Fruit fly (Drosophila melanogaster) whole organism, prepupa: ENCODE data around the gene CG10337.

Source experiments
- CG10631 ChIP-seq: fragments of 200-800 bp; sonication (Bioruptor generic); optimal IDR thresholded peaks from 2 replicates; lab custom pipeline; 2016; ENCODE audit warnings: missing biosample characterization, missing genetic modification characterization
- CG11294 ChIP-seq: fragments of 200-800 bp; sonication (Bioruptor generic); IDR thresholded peaks from 2 replicates; pipeline ENCODE4 v1.3.6; 2022; ENCODE audit warnings: missing biosample characterization, missing genetic modification characterization
- CG11762 ChIP-seq: fragments of 200-800 bp; sonication (Bioruptor generic); optimal IDR thresholded peaks from 3 replicates; lab custom pipeline; 2016; ENCODE audit warnings: missing biosample characterization, missing genetic modification characterization; ENCODE audit not compliant: insufficient read depth
- CG11902 ChIP-seq: fragments of 200-800 bp; sonication (Bioruptor generic); optimal IDR thresholded peaks from 3 replicates; lab custom pipeline; 2016; ENCODE audit warnings: missing biosample characterization, missing genetic modification characterization
- CG15336 ChIP-seq: fragments of 200-800 bp; sonication (Bioruptor generic); IDR thresholded peaks from 2 replicates; pipeline ENCODE4 v1.3.6; 2022; ENCODE audit warnings: missing biosample characterization, missing genetic modification characterization
- CG1621 ChIP-seq: fragments of 200-800 bp; sonication (Bioruptor generic); optimal IDR thresholded peaks from 3 replicates; lab custom pipeline; 2018; ENCODE audit warnings: missing biosample characterization, mild to moderate bottlenecking, missing genetic modification characterization
- CG16779 ChIP-seq: fragments of 200-800 bp; sonication (Bioruptor generic); optimal IDR thresholded peaks from 3 replicates; lab custom pipeline; 2017; ENCODE audit warnings: missing biosample characterization, mild to moderate bottlenecking, missing genetic modification characterization
- CG3032 ChIP-seq: fragments of 200-800 bp; optimal IDR thresholded peaks from 2 replicates; lab custom pipeline; 2019; ENCODE audit warnings: missing biosample characterization, mild to moderate bottlenecking, missing genetic modification characterization, moderate library complexity
- CG31627 ChIP-seq: fragments of 200-800 bp; sonication (Bioruptor generic); optimal IDR thresholded peaks from 3 replicates; lab custom pipeline; 2016; ENCODE audit warnings: missing biosample characterization, missing genetic modification characterization
- CG32006 ChIP-seq: fragments of 200-800 bp; sonication (Bioruptor generic); optimal IDR thresholded peaks from 3 replicates; lab custom pipeline; 2017; ENCODE audit warnings: missing biosample characterization, mild to moderate bottlenecking, missing genetic modification characterization
- CG34406 ChIP-seq: fragments of 200-800 bp; sonication (Bioruptor generic); optimal IDR thresholded peaks from 3 replicates; lab custom pipeline; 2016; ENCODE audit warnings: missing biosample characterization, missing genetic modification characterization
- CG3919 ChIP-seq: fragments of 200-800 bp; sonication (Bioruptor generic); optimal IDR thresholded peaks from 3 replicates; lab custom pipeline; 2016; ENCODE audit warnings: missing biosample characterization, missing genetic modification characterization
- CG4318 ChIP-seq: fragments of 200-800 bp; sonication (Bioruptor generic); optimal IDR thresholded peaks from 3 replicates; lab custom pipeline; 2017; ENCODE audit warnings: missing biosample characterization, mild to moderate bottlenecking, missing genetic modification characterization
- CG6163 ChIP-seq: fragments of 200-800 bp; sonication (Bioruptor generic); IDR thresholded peaks from 3 replicates; pipeline ENCODE4 v1.3.6; 2022; ENCODE audit warnings: missing biosample characterization, missing genetic modification characterization
- CG6276 ChIP-seq: fragments of 200-800 bp; sonication (Bioruptor generic); optimal IDR thresholded peaks from 2 replicates; lab custom pipeline; 2017; ENCODE audit warnings: missing biosample characterization, mild to moderate bottlenecking, missing genetic modification characterization
- CG6792 ChIP-seq: fragments of 200-800 bp; sonication (Bioruptor generic); optimal IDR thresholded peaks from 3 replicates; lab custom pipeline; 2016; ENCODE audit warnings: missing biosample characterization, missing genetic modification characterization
- CG6854 ChIP-seq: fragments of 200-800 bp; sonication (Bioruptor generic); optimal IDR thresholded peaks from 2 replicates; lab custom pipeline; 2017; ENCODE audit warnings: missing biosample characterization, mild to moderate bottlenecking, missing genetic modification characterization
- CG7368 ChIP-seq: fragments of 200-800 bp; sonication (Bioruptor generic); optimal IDR thresholded peaks from 3 replicates; lab custom pipeline; 2016; ENCODE audit warnings: missing biosample characterization, missing genetic modification characterization
- CG8119 ChIP-seq: fragments of 200-800 bp; sonication (Bioruptor generic); IDR thresholded peaks from 3 replicates; pipeline ENCODE4 v1.3.6; 2022; ENCODE audit warnings: missing biosample characterization, missing genetic modification characterization
- CG8319 ChIP-seq: fragments of 200-800 bp; sonication (Bioruptor generic); optimal IDR thresholded peaks from 3 replicates; lab custom pipeline; 2016; ENCODE audit warnings: missing biosample characterization, missing genetic modification characterization
- CG8632 ChIP-seq: fragments of 200-800 bp; sonication (Bioruptor generic); optimal IDR thresholded peaks from 3 replicates; lab custom pipeline; 2016; ENCODE audit warnings: missing biosample characterization, missing genetic modification characterization
- CG9139 ChIP-seq: fragments of 200-800 bp; sonication (Bioruptor generic); optimal IDR thresholded peaks from 3 replicates; lab custom pipeline; 2017; ENCODE audit warnings: missing biosample characterization, mild to moderate bottlenecking, missing genetic modification characterization
- Eip75B ChIP-seq: fragments of 200-800 bp; sonication (Bioruptor generic); optimal IDR thresholded peaks from 3 replicates; lab custom pipeline; 2016; ENCODE audit warnings: missing biosample characterization, missing genetic modification characterization
- Eip78C ChIP-seq: fragments of 200-800 bp; sonication (Bioruptor generic); peaks from one replicate; lab custom pipeline; 2016; ENCODE audit warnings: missing biosample characterization, missing genetic modification characterization
- Eip93F ChIP-seq: fragments of 200-800 bp; sonication (Bioruptor generic); optimal IDR thresholded peaks from 2 replicates; lab custom pipeline; 2016; ENCODE audit warnings: missing biosample characterization, mild to moderate bottlenecking, missing genetic modification characterization
- Ets21C ChIP-seq: fragments of 200-800 bp; sonication (Bioruptor generic); optimal IDR thresholded peaks from 3 replicates; lab custom pipeline; 2016; ENCODE audit warnings: missing biosample characterization, missing genetic modification characterization
- Gug ChIP-seq: fragments of 200-800 bp; sonication (Bioruptor generic); IDR thresholded peaks from 2 replicates; pipeline ENCODE4 v1.3.6; 2022; ENCODE audit warnings: missing biosample characterization, missing genetic modification characterization
- Hr39 ChIP-seq: fragments of 200-800 bp; sonication (Bioruptor generic); optimal IDR thresholded peaks from 2 replicates; lab custom pipeline; 2016; ENCODE audit warnings: missing biosample characterization, missing genetic modification characterization
- Hr4 ChIP-seq: fragments of 200-800 bp; sonication (Bioruptor generic); optimal IDR thresholded peaks from 3 replicates; lab custom pipeline; 2016; ENCODE audit warnings: missing biosample characterization, missing genetic modification characterization
- Lpt ChIP-seq: fragments of 200-800 bp; sonication (Bioruptor generic); optimal IDR thresholded peaks from 3 replicates; lab custom pipeline; 2016; ENCODE audit warnings: missing biosample characterization, missing genetic modification characterization
- Met ChIP-seq: fragments of 200-800 bp; sonication (Bioruptor generic); optimal IDR thresholded peaks from 3 replicates; lab custom pipeline; 2016; ENCODE audit warnings: missing biosample characterization, missing genetic modification characterization
- OdsH ChIP-seq: fragments of 200-800 bp; sonication (Bioruptor generic); optimal IDR thresholded peaks from 3 replicates; lab custom pipeline; 2016; ENCODE audit warnings: missing biosample characterization, missing genetic modification characterization
- Smox ChIP-seq: fragments of 200-800 bp; sonication (Bioruptor generic); optimal IDR thresholded peaks from 3 replicates; lab custom pipeline; 2016; ENCODE audit warnings: missing biosample characterization, missing genetic modification characterization
- Sox102F ChIP-seq: fragments of 200-800 bp; sonication (Bioruptor generic); optimal IDR thresholded peaks from 2 replicates; lab custom pipeline; 2016; ENCODE audit warnings: missing biosample characterization, mild to moderate bottlenecking, missing genetic modification characterization
- Sox14 ChIP-seq: fragments of 200-800 bp; sonication (Bioruptor generic); optimal IDR thresholded peaks from 3 replicates; lab custom pipeline; 2016; ENCODE audit warnings: missing biosample characterization, missing genetic modification characterization
- Sox15 ChIP-seq: fragments of 200-800 bp; sonication (Bioruptor generic); optimal IDR thresholded peaks from 3 replicates; lab custom pipeline; 2016; ENCODE audit warnings: missing biosample characterization, missing genetic modification characterization
- achi ChIP-seq: fragments of 200-800 bp; sonication (Bioruptor generic); optimal IDR thresholded peaks from 3 replicates; lab custom pipeline; 2016; ENCODE audit warnings: missing biosample characterization, missing genetic modification characterization
- acj6 ChIP-seq: fragments of 200-800 bp; sonication (Bioruptor generic); optimal IDR thresholded peaks from 3 replicates; lab custom pipeline; 2016; ENCODE audit warnings: missing biosample characterization, missing genetic modification characterization
- dac ChIP-seq: fragments of 200-800 bp; sonication (Bioruptor generic); optimal IDR thresholded peaks from 2 replicates; lab custom pipeline; 2017; ENCODE audit warnings: missing biosample characterization, mild to moderate bottlenecking, missing genetic modification characterization
- eg ChIP-seq: fragments of 200-800 bp; sonication (Bioruptor generic); IDR thresholded peaks from 3 replicates; pipeline ENCODE4 v1.3.6; 2022; ENCODE audit warnings: missing biosample characterization, missing genetic modification characterization
- esn ChIP-seq: fragments of 200-800 bp; sonication (Bioruptor generic); optimal IDR thresholded peaks from 2 replicates; lab custom pipeline; 2016; ENCODE audit warnings: missing biosample characterization, mild to moderate bottlenecking, missing genetic modification characterization, moderate library complexity
- fd59A ChIP-seq: fragments of 200-800 bp; sonication (Bioruptor generic); optimal IDR thresholded peaks from 2 replicates; lab custom pipeline; 2017; ENCODE audit warnings: missing biosample characterization, mild to moderate bottlenecking, missing genetic modification characterization, missing genetic modification reagents
- fd85E ChIP-seq: fragments of 200-800 bp; sonication (Bioruptor generic); optimal IDR thresholded peaks from 3 replicates; lab custom pipeline; 2016; ENCODE audit warnings: missing biosample characterization, missing genetic modification characterization
- fkh ChIP-seq: fragments of 200-800 bp; sonication (Bioruptor generic); optimal IDR thresholded peaks from 3 replicates; lab custom pipeline; 2017; ENCODE audit warnings: missing biosample characterization, mild to moderate bottlenecking, missing genetic modification characterization, moderate library complexity
- lz ChIP-seq: fragments of 200-800 bp; sonication (Bioruptor generic); optimal IDR thresholded peaks from 3 replicates; lab custom pipeline; 2016; ENCODE audit warnings: missing biosample characterization, missing genetic modification characterization
- net ChIP-seq: fragments of 200-800 bp; sonication (Bioruptor generic); optimal IDR thresholded peaks from 3 replicates; lab custom pipeline; 2016; ENCODE audit warnings: missing biosample characterization, missing genetic modification characterization
- pdm3 ChIP-seq: fragments of 200-800 bp; sonication (Bioruptor generic); optimal IDR thresholded peaks from 3 replicates; lab custom pipeline; 2016; ENCODE audit warnings: missing biosample characterization, missing genetic modification characterization
- salr ChIP-seq, 2 experiments: fragments of 200-800 bp; sonication (Bioruptor generic); optimal IDR thresholded peaks; 3 replicates each; lab custom pipeline; 2016 to 2018; ENCODE audit warnings: missing biosample characterization in 2 of 2, missing genetic modification characterization in 2 of 2, mild to moderate bottlenecking in 1 of 2
- spab ChIP-seq: fragments of 200-800 bp; sonication (Bioruptor generic); optimal IDR thresholded peaks from 2 replicates; lab custom pipeline; 2017; ENCODE audit warnings: missing biosample characterization, mild to moderate bottlenecking, missing genetic modification characterization, missing genetic modification reagents
- svp ChIP-seq: fragments of 200-800 bp; sonication (Bioruptor generic); peaks from one replicate; lab custom pipeline; 2016; ENCODE audit warnings: missing biosample characterization, missing genetic modification characterization
- topi ChIP-seq: fragments of 200-800 bp; sonication (Bioruptor generic); optimal IDR thresholded peaks from 3 replicates; lab custom pipeline; 2016; ENCODE audit warnings: missing biosample characterization, missing genetic modification characterization
- vri ChIP-seq: fragments of 200-800 bp; sonication (Bioruptor generic); optimal IDR thresholded peaks from 3 replicates; lab custom pipeline; 2016; ENCODE audit warnings: missing biosample characterization, mild to moderate bottlenecking, missing genetic modification characterization

Gene CG10337

DNA sequence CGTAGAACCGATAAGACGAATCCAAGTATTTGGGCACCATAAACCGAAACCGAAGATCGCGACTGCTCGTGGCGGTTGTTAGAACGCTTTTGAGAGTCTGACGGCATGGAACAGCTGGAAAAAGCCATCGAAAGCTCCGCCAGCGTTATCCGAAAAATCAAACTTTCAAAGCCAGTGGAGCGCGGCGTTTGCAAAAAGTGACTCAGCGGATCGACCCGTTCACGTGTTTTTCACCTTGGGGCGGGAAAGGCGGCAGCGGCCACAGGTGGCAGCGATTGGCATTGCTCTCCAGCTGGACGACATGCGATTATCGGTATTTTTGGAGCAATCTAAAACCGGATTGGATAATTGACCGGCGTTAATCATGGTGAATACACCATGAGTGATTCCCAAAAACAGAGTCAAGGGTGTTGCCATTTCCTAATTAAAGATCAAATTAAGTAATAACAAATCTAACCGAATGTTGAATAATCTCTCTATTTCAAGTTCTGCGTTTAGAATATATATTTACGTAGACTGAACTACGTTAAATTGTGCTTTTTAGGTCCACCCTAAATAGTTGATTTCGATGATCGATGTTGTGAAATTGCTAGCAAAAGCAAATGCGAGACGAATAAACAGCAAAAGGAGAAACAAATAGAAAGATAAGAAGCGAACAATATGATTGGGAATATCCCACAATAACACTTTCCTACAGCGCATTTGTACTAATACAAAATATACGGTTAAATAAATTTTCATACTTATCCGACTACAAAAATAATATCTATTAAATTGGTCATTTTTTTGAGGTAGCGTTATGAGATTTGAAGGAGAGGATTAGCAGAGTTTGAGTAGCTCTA, at the start of gene CG10337:
Gene CG10337, minus strand, starts transcription at position 91 of the 842 bp plus-strand sequence.
- peak; percentile 87 for TF ChIP-seq fkh
- TF ChIP-seq pdm3 (GFP tag; lab: Kevin White, UChicago) = no peak
- TF ChIP-seq CG15336 (GFP tag; lab: Robert Waterston, UW) = peak; percentile 52
- no peak for TF ChIP-seq CG6792 (GFP tag; lab: Kevin White, UChicago)
- peak; percentile 21 for TF ChIP-seq Hr4 (GFP tag; lab: Kevin White, UChicago)
- TF ChIP-seq Gug (GFP tag; lab: Robert Waterston, UW) = no peak
- TF ChIP-seq CG9139 (GFP tag; lab: Kevin White, UChicago) = no peak
- peak; percentile 5 for TF ChIP-seq Hr39 (GFP tag; lab: Kevin White, UChicago)
- peak; percentile 36; the same call in 1 of the 3 replicates for TF ChIP-seq CG8119
- TF ChIP-seq spab (GFP tag; lab: Kevin White, UChicago) = no peak
- TF ChIP-seq CG16779 (tag; lab: Kevin White, UChicago) = no peak
- TF ChIP-seq CG11294 (GFP tag; lab: Robert Waterston, UW) = no peak
- TF ChIP-seq CG31627 (GFP tag; lab: Kevin White, UChicago) = no peak
- TF ChIP-seq CG8319 = no peak
- no peak for TF ChIP-seq CG3032
- no peak for TF ChIP-seq CG11902 (GFP tag; lab: Kevin White, UChicago)
- peak; percentile 25 for TF ChIP-seq CG3919 (GFP tag; lab: Kevin White, UChicago)
- TF ChIP-seq achi = no peak
- no peak for TF ChIP-seq dac
- peak; percentile 17 for TF ChIP-seq net
- peak; percentile 7 for TF ChIP-seq lz (GFP tag; lab: Kevin White, UChicago)
- TF ChIP-seq Sox102F (GFP tag; lab: Kevin White, UChicago) = peak; percentile 19
- no peak for TF ChIP-seq CG7368
- no peak for TF ChIP-seq fd85E (GFP tag; lab: Kevin White, UChicago)
- peak; percentile 84 for TF ChIP-seq Eip78C
- TF ChIP-seq CG6276 (GFP tag; lab: Kevin White, UChicago) = no peak
- TF ChIP-seq CG6854 = no peak
- TF ChIP-seq topi (GFP tag; lab: Kevin White, UChicago) = peak; percentile 34
- peak; percentile 9 for TF ChIP-seq OdsH (GFP tag; lab: Kevin White, UChicago)
- no peak for TF ChIP-seq CG11762
- TF ChIP-seq CG6163 (GFP tag; lab: Robert Waterston, UW) = peak; percentile 42; the same call in 1 of the 3 replicates
- TF ChIP-seq fd59A (GFP tag; lab: Kevin White, UChicago) = no peak
- no peak for TF ChIP-seq Sox15 (GFP tag; lab: Kevin White, UChicago)
- TF ChIP-seq CG10631 = no peak
- no peak for TF ChIP-seq Ets21C (GFP tag; lab: Kevin White, UChicago)
- TF ChIP-seq Eip75B (GFP tag; lab: Kevin White, UChicago) = no peak
- TF ChIP-seq salr (GFP tag; optimal IDR thresholded peaks at IDR 0.05; lab: Kevin White, UChicago) = no peak
- TF ChIP-seq CG32006 (GFP tag; lab: Kevin White, UChicago) = peak; percentile 29
- TF ChIP-seq acj6 = peak; percentile 12
- no peak for TF ChIP-seq Lpt (GFP tag; lab: Kevin White, UChicago)
- peak; percentile 55 for TF ChIP-seq vri (GFP tag; lab: Kevin White, UChicago)
- TF ChIP-seq Eip93F (GFP tag; lab: Kevin White, UChicago) = no peak
- TF ChIP-seq CG4318 (GFP tag; lab: Kevin White, UChicago) = no peak
- TF ChIP-seq Met (GFP tag; lab: Kevin White, UChicago) = peak; percentile 38
- TF ChIP-seq svp (GFP tag; lab: Kevin White, UChicago) = peak; percentile 72
- TF ChIP-seq CG1621 = no peak
- TF ChIP-seq esn = peak; percentile 6
- TF ChIP-seq CG8632 (GFP tag; lab: Kevin White, UChicago) = peak; percentile 24
- peak; percentile 28 for TF ChIP-seq CG34406 (GFP tag; lab: Kevin White, UChicago)
- peak; percentile 44; the same call in 1 of the 3 replicates for TF ChIP-seq eg (GFP tag; lab: Robert Waterston, UW)
- peak; percentile 9 for TF ChIP-seq Smox (GFP tag; lab: Kevin White, UChicago)
- TF ChIP-seq Sox14 (GFP tag; lab: Kevin White, UChicago) = no peak
